Worm (Caenorhabditis elegans): ENCODE measurements around the gene sra-3.

sra-3 gene

ce11 chrII:9566045-9566444, 25.4 kb upstream of the sra-3 start (continued):
- TF ChIP-seq arid-1 (GFP tag; conservative IDR thresholded peaks at IDR 0.05): peak; percentile 84
- TF ChIP-seq ama-1 (optimal IDR thresholded peaks at IDR 0.05): no peak
- peak; percentile 53 for TF ChIP-seq gei-8 (GFP tag; optimal IDR thresholded peaks at IDR 0.05)
- peak; percentile 20; the same call in 1 of the 2 replicates for TF ChIP-seq set-16 (GFP tag; IDR thresholded peaks at IDR 0.05)
- TF ChIP-seq hlh-11 (tag; optimal IDR thresholded peaks at IDR 0.05): peak; percentile 72
- TF ChIP-seq pha-4 (GFP tag; IDR thresholded peaks at IDR 0.05): peak; percentile 88; the same call in 1 of the 2 replicates
- TF ChIP-seq pha-4 (tag; optimal IDR thresholded peaks at IDR 0.05): no peak
- TF ChIP-seq Y105C5A.15 (GFP tag; IDR thresholded peaks at IDR 0.05): peak; percentile 79; the same call in 1 of the 2 replicates
- TF ChIP-seq zip-2 (tag; optimal IDR thresholded peaks at IDR 0.05): no peak
- peak; percentile 76; the same call in 1 of the 2 replicates for TF ChIP-seq ceh-20 (GFP tag; IDR thresholded peaks at IDR 0.05)
- peak; percentile 82; the same call in 1 of the 2 replicates for TF ChIP-seq nhr-41 (GFP tag; IDR thresholded peaks at IDR 0.05)
- TF ChIP-seq snpc-1.2 (GFP tag; IDR thresholded peaks at IDR 0.05): peak; percentile 73
- peak; percentile 72; the same call in 1 of the 2 replicates for TF ChIP-seq Y75B8A.6 (GFP tag; IDR thresholded peaks at IDR 0.05)
- no peak for TF ChIP-seq lir-3 (tag; optimal IDR thresholded peaks at IDR 0.05)
- TF ChIP-seq lin-38 (GFP tag; IDR thresholded peaks at IDR 0.05): peak; percentile 74
- TF ChIP-seq ceh-32 (tag; optimal IDR thresholded peaks at IDR 0.05; ENCODE audit: poor library complexity): no peak
- TF ChIP-seq nhr-25 (tag; optimal IDR thresholded peaks at IDR 0.05; ENCODE audit: borderline replicate concordance, insufficient read depth): no peak
- no peak for TF ChIP-seq fkh-10 (GFP tag; optimal IDR thresholded peaks at IDR 0.05)
- peak in 1 of 2 experiments; percentile 79 for TF ChIP-seq daf-16 (GFP tag; optimal IDR thresholded peaks at IDR 0.05)
- TF ChIP-seq daf-16 (tag; optimal IDR thresholded peaks at IDR 0.05): peak; percentile 45
- peak; percentile 20 for TF ChIP-seq dpl-1 (GFP tag; optimal IDR thresholded peaks at IDR 0.05)
- TF ChIP-seq unc-62 (GFP tag; optimal IDR thresholded peaks at IDR 0.05 in 1 of 2): no peak
- no peak for TF ChIP-seq unc-62 (tag; optimal IDR thresholded peaks at IDR 0.05)
- TF ChIP-seq lin-13 (GFP tag; optimal IDR thresholded peaks at IDR 0.05): peak; percentile 5
- peak; percentile 96 for TF ChIP-seq egl-43 (GFP tag; IDR thresholded peaks at IDR 0.05)
- peak; percentile 65; the same call in 1 of the 2 replicates for TF ChIP-seq T26A8.4 (GFP tag; IDR thresholded peaks at IDR 0.05)
- no peak for TF ChIP-seq mdl-1 (tag; optimal IDR thresholded peaks at IDR 0.05)
- TF ChIP-seq vab-7 (GFP tag; IDR thresholded peaks at IDR 0.05): peak; percentile 92
- peak; percentile 54 for TF ChIP-seq hlh-30 (tag; optimal IDR thresholded peaks at IDR 0.05; ENCODE audit: insufficient read depth)
- TF ChIP-seq lin-39 (tag; optimal IDR thresholded peaks at IDR 0.05): no peak
- peak; percentile 71 for TF ChIP-seq nhr-11 (tag; optimal IDR thresholded peaks at IDR 0.05)
- TF ChIP-seq nhr-10 (tag; optimal IDR thresholded peaks at IDR 0.05): no peak
- TF ChIP-seq zag-1 (tag; optimal IDR thresholded peaks at IDR 0.05): no peak
- peak; percentile 93 for TF ChIP-seq dmd-8 (GFP tag; IDR thresholded peaks at IDR 0.05)
- TF ChIP-seq php-3 (GFP tag; IDR thresholded peaks at IDR 0.05): peak; percentile 69; the same call in 1 of the 2 replicates
- no peak for TF ChIP-seq daf-19 (GFP tag; conservative IDR thresholded peaks at IDR 0.05)
- no peak for TF ChIP-seq ces-1 (GFP tag; optimal IDR thresholded peaks at IDR 0.05)
- TF ChIP-seq ceh-28 (tag; optimal IDR thresholded peaks at IDR 0.05): no peak
- TF ChIP-seq Y48G9A.11 (GFP tag; IDR thresholded peaks at IDR 0.05): peak; percentile 90
- no peak for TF ChIP-seq snpc-4 (tag; optimal IDR thresholded peaks at IDR 0.05)

- peak; percentile 5 for TF ChIP-seq dve-1 (tag; optimal IDR thresholded peaks at IDR 0.05; ENCODE audit: insufficient read depth)
- peak; percentile 6 for TF ChIP-seq T20F7.1 (GFP tag; optimal IDR thresholded peaks at IDR 0.05)
- TF ChIP-seq hlh-30 (tag; optimal IDR thresholded peaks at IDR 0.05; ENCODE audit: insufficient read depth): peak; percentile 42
- peak; percentile 64 for TF ChIP-seq nhr-28 (tag; optimal IDR thresholded peaks at IDR 0.05)
- TF ChIP-seq hlh-11 (tag; optimal IDR thresholded peaks at IDR 0.05): peak; percentile 15
- no peak for TF ChIP-seq F44E2.7 (GFP tag; IDR thresholded peaks at IDR 0.05)
- TF ChIP-seq nhr-25 (tag; optimal IDR thresholded peaks at IDR 0.05; ENCODE audit: borderline replicate concordance, insufficient read depth): peak; percentile 37
- TF ChIP-seq Y105C5A.15 (GFP tag; IDR thresholded peaks at IDR 0.05): no peak
- no peak for TF ChIP-seq nhr-77 (tag; optimal IDR thresholded peaks at IDR 0.05)
- 0 out of 2 replicates have a peak, but pooled peaks have one; percentile 6 for TF ChIP-seq dmd-6 (GFP tag; IDR thresholded peaks at IDR 0.05)
- peak; percentile 15 for TF ChIP-seq mep-1 (tag; optimal IDR thresholded peaks at IDR 0.05)
- peak in 1 of 2 experiments; percentile 3 for TF ChIP-seq lsy-2 (tag; optimal IDR thresholded peaks at IDR 0.05)
- no peak for TF ChIP-seq ztf-11 (tag; optimal IDR thresholded peaks at IDR 0.05)
Measured at ce11 chrII:9560895-9561294, 20.3 kb upstream of the sra-3 start.

All from whole organism, L4 larva.